Fruit fly (Drosophila melanogaster): ENCODE measurements around the gene CG7330.

DNA sequence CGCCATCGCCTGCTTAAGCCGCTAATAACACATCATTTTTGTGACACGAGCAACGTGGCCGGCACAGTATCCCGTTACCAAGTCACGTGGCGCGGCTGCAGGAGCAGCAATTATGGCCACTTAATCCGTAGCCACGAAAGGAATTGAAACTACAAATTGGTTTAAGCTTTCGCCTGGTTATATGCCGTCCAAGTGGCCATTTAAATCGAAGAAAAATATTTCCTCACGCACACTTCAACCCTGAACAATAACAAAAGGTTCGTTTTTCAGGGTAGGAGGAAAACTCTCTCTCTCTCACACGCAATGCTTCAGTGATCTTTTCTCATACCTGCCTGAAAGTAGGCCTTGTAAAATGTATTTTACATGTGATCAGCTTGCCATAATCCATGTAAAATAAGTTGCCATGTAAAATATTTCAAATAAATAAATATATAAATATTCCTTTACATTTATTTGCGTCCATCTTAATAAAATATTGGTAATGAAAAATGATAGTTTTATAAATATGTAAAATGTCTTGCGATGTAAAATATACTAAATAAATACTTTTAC, 18.3 kb downstream of the CG7330 start:
- no peak for TF ChIP-seq CG8478 (optimal IDR thresholded peaks at IDR 0.05)
- peak; percentile 48 to 55 for TF ChIP-seq CTCF (optimal IDR thresholded peaks at IDR 0.05)

Data from S2 (cell line).